Worm (Caenorhabditis elegans) whole organism, mixed stage, embryonic: ENCODE results near the gene rabr-3.

ENCODE experiments used
- bed-3 ChIP-seq: fragments of 200-800 bp; sonication (Bioruptor generic); optimal IDR thresholded peaks from 3 replicates; lab custom pipeline; 2018; ENCODE audit warnings: mild to moderate bottlenecking, missing genetic modification characterization, moderate library complexity, missing compliant biosample characterization
- blmp-1 ChIP-seq: fragments of 150-350 bp; optimal IDR thresholded peaks from 2 replicates; lab custom pipeline; 2014; ENCODE audit warnings: missing biosample characterization, missing genetic modification characterization
- elt-1 ChIP-seq: sonication (generic microtip); optimal IDR thresholded peaks from 2 replicates; lab custom pipeline; 2017; ENCODE audit warnings: missing genetic modification characterization, mild to moderate bottlenecking, missing compliant biosample characterization, antibody characterized with exemption, moderate library complexity, borderline replicate concordance; ENCODE audit not compliant: insufficient read depth
- lsy-2 ChIP-seq: fragments of 150-350 bp; optimal IDR thresholded peaks from 2 replicates; lab custom pipeline; 2014; ENCODE audit warnings: missing biosample characterization, missing genetic modification characterization
- mls-2 ChIP-seq: sonication (generic microtip); optimal IDR thresholded peaks from 2 replicates; lab custom pipeline; 2016; ENCODE audit warnings: mild to moderate bottlenecking, missing genetic modification characterization, moderate library complexity, missing compliant biosample characterization
- nhr-237 ChIP-seq: fragments of 150-350 bp; optimal IDR thresholded peaks from 2 replicates; lab custom pipeline; 2014; ENCODE audit warnings: missing biosample characterization, missing genetic modification characterization
- nhr-28 ChIP-seq: fragments of 150-350 bp; optimal IDR thresholded peaks from 2 replicates; lab custom pipeline; 2014; ENCODE audit warnings: missing biosample characterization, missing genetic modification characterization
- snpc-4 ChIP-seq: fragments of 150-350 bp; optimal IDR thresholded peaks from 2 replicates; lab custom pipeline; 2014; ENCODE audit warnings: missing biosample characterization, missing genetic modification characterization
- unc-39 ChIP-seq: fragments of 150-350 bp; optimal IDR thresholded peaks from 2 replicates; lab custom pipeline; 2014; ENCODE audit warnings: missing biosample characterization, missing genetic modification characterization
- ztf-11 ChIP-seq: fragments of 150-350 bp; optimal IDR thresholded peaks from 2 replicates; lab custom pipeline; 2014; ENCODE audit warnings: missing biosample characterization, missing genetic modification characterization

DNA sequence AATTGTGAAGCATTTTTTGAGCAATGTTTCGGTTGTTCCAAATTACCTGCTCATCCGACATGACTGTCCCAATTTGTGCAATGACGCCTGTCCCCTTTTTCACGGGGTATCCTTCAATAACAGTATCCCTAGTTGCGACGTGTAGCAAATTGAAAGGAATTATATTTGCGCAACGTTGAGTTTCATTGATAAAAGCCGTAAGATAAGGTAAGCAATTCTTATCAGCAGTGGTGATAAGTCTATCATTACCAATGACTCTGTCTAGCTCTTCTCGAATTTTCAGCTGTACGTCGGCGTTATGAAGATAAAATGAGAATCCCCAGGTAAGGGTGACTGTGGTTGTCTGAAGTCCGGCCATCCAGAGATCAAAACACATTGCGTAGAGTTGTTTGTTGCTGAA is 21.4 kb upstream of the rabr-3 start:
- no peak for TF ChIP-seq bed-3 (GFP tag; lab: Kevin White, UChicago)
- no peak for TF ChIP-seq ztf-11
- TF ChIP-seq snpc-4 (tag; lab: Kevin White, UChicago), result no peak
- no peak for TF ChIP-seq lsy-2
- TF ChIP-seq nhr-237 (tag; lab: Kevin White, UChicago), result no peak
- TF ChIP-seq mls-2 (tag; lab: Kevin White, UChicago), result no peak
- TF ChIP-seq nhr-28 (tag; lab: Kevin White, UChicago), result no peak
- no peak for TF ChIP-seq unc-39
- no peak for TF ChIP-seq blmp-1 (tag; lab: Kevin White, UChicago)
- no peak for TF ChIP-seq elt-1
